Fruit fly (Drosophila melanogaster): Measurements from ENCODE around the gene CtsK1.

CtsK1 gene

dm6 chr3L:13957212-13957668 lies 36.8 kb upstream of the CtsK1 start (continued):
- TF ChIP-seq Nf-YC (tag; optimal IDR thresholded peaks at IDR 0.05): no peak
- peak in 1 of 2 experiments; percentile 70 for TF ChIP-seq Eip74EF (GFP tag; optimal IDR thresholded peaks at IDR 0.05)
- TF ChIP-seq CG6683 (GFP tag; optimal IDR thresholded peaks at IDR 0.05): peak; percentile 45
- TF ChIP-seq grn (GFP tag; optimal IDR thresholded peaks at IDR 0.05): no peak
- no peak for TF ChIP-seq Hmr (GFP tag; optimal IDR thresholded peaks at IDR 0.05)
- no peak for TF ChIP-seq toy (GFP tag; IDR thresholded peaks at IDR 0.05)
- TF ChIP-seq Gsc (GFP tag; IDR thresholded peaks at IDR 0.05): no peak
- 0 out of 2 replicates have a peak, but pooled peaks have one; percentile 35 for TF ChIP-seq CG32772 (GFP tag; IDR thresholded peaks at IDR 0.05)
- TF ChIP-seq en (GFP tag; optimal IDR thresholded peaks at IDR 0.05): no peak
- no peak for TF ChIP-seq CG4360 (GFP tag; IDR thresholded peaks at IDR 0.05)
- no peak; the same call in none of the 2 replicates for TF ChIP-seq onecut (GFP tag; IDR thresholded peaks at IDR 0.05)
- no peak for TF ChIP-seq emc (GFP tag; optimal IDR thresholded peaks at IDR 0.05)
- no peak for TF ChIP-seq sc (optimal IDR thresholded peaks at IDR 0.05)
- peak; percentile 73 for TF ChIP-seq sc (GFP tag; optimal IDR thresholded peaks at IDR 0.05)
- peak; percentile 19; the same call in 1 of the 2 replicates for TF ChIP-seq esg (GFP tag; conservative IDR thresholded peaks at IDR 0.05)
- TF ChIP-seq CG7928 (GFP tag; optimal IDR thresholded peaks at IDR 0.05): no peak
- TF ChIP-seq CG8359 (GFP tag; optimal IDR thresholded peaks at IDR 0.05; ENCODE audit: borderline replicate concordance): peak; percentile 39
- TF ChIP-seq Hr51 (GFP tag; optimal IDR thresholded peaks at IDR 0.05): peak in 1 of 2 experiments; percentile 86
- peak; percentile 87 for TF ChIP-seq CG4424 (GFP tag; optimal IDR thresholded peaks at IDR 0.05)
- TF ChIP-seq sqz (GFP tag; optimal IDR thresholded peaks at IDR 0.05): peak; percentile 48
- TF ChIP-seq Dp (GFP tag; optimal IDR thresholded peaks at IDR 0.05): no peak
- TF ChIP-seq CG13775 (GFP tag; optimal IDR thresholded peaks at IDR 0.05): peak; percentile 66
- TF ChIP-seq shn (GFP tag; optimal IDR thresholded peaks at IDR 0.05): no peak
- TF ChIP-seq tgo (GFP tag; IDR thresholded peaks at IDR 0.05): peak; percentile 55
- TF ChIP-seq CG2875 (GFP tag; optimal IDR thresholded peaks at IDR 0.05): peak; percentile 60
- TF ChIP-seq CG7357 (GFP tag; IDR thresholded peaks at IDR 0.05): no peak
- TF ChIP-seq CG15269 (tag; optimal IDR thresholded peaks at IDR 0.05): peak; percentile 68
- peak; percentile 64 for TF ChIP-seq CG15696 (tag; optimal IDR thresholded peaks at IDR 0.05)
- peak; percentile 37 for TF ChIP-seq CG2120 (GFP tag; optimal IDR thresholded peaks at IDR 0.05)
- no peak; the same call in 1 of the 2 replicates for TF ChIP-seq CG4404 (GFP tag; IDR thresholded peaks at IDR 0.05)
- TF ChIP-seq Neu2 (GFP tag; optimal IDR thresholded peaks at IDR 0.05; ENCODE audit: borderline replicate concordance): no peak
- TF ChIP-seq tx (GFP tag; optimal IDR thresholded peaks at IDR 0.05): no peak
- TF ChIP-seq eve (GFP tag; optimal IDR thresholded peaks at IDR 0.05): peak in 1 of 2 experiments; percentile 74
- TF ChIP-seq Dip3 (GFP tag; optimal IDR thresholded peaks at IDR 0.05): no peak
- TF ChIP-seq CG3281 (GFP tag; optimal IDR thresholded peaks at IDR 0.05): peak; percentile 55
- TF ChIP-seq Doc2 (GFP tag; IDR thresholded peaks at IDR 0.05): no peak
- peak; percentile 3 for TF ChIP-seq CG1603 (tag; optimal IDR thresholded peaks at IDR 0.05)
- TF ChIP-seq CG13894 (tag; optimal IDR thresholded peaks at IDR 0.05): no peak
- TF ChIP-seq aop (GFP tag; IDR thresholded peaks at IDR 0.05): no peak
- TF ChIP-seq Pdp1 (GFP tag; optimal IDR thresholded peaks at IDR 0.05): peak; percentile 25 to 44
- peak; percentile 64 for TF ChIP-seq CG8388 (GFP tag; optimal IDR thresholded peaks at IDR 0.05)
- TF ChIP-seq slou (GFP tag; optimal IDR thresholded peaks at IDR 0.05): peak; percentile 3
- no peak for TF ChIP-seq Adf1 (GFP tag; IDR thresholded peaks at IDR 0.05)
- no peak for TF ChIP-seq crol (GFP tag; IDR thresholded peaks at IDR 0.05)
- TF ChIP-seq dpn (GFP tag; optimal IDR thresholded peaks at IDR 0.05): peak in 1 of 2 experiments; percentile 46
- TF ChIP-seq CG5245 (GFP tag; optimal IDR thresholded peaks at IDR 0.05): peak; percentile 51
- TF ChIP-seq CG17829 (tag; optimal IDR thresholded peaks at IDR 0.05): peak; percentile 76
- TF ChIP-seq CG10366 (GFP tag; IDR thresholded peaks at IDR 0.05): peak; percentile 51
- no peak for TF ChIP-seq CG14014 (GFP tag; IDR thresholded peaks at IDR 0.05)
- peak; percentile 57 for TF ChIP-seq CG10654 (GFP tag; optimal IDR thresholded peaks at IDR 0.05)
- TF ChIP-seq CG12744 (GFP tag; optimal IDR thresholded peaks at IDR 0.05): no peak

Data from whole organism, embryonic.